Worm (Caenorhabditis elegans) whole organism, L3 larva: ENCODE data around the gene B0222.15.
A peak's percentile ranks its signal among the peaks of the same experiment; 100 is the strongest.

ENCODE experiments used
- R02D3.7 ChIP-seq: fragments of 150-350 bp; optimal IDR thresholded peaks from 2 replicates; lab custom pipeline; 2014; ENCODE audit warnings: missing biosample characterization, missing genetic modification characterization
- ZK546.5 ChIP-seq: sonication (generic microtip); optimal IDR thresholded peaks from 2 replicates; lab custom pipeline; 2017; ENCODE audit warnings: missing biosample characterization, missing genetic modification characterization
- aly-2 ChIP-seq: fragments of 150-350 bp; optimal IDR thresholded peaks from 2 replicates; lab custom pipeline; 2014; ENCODE audit warnings: missing biosample characterization, missing genetic modification characterization
- ama-1 ChIP-seq: fragments of 150-350 bp; optimal IDR thresholded peaks from 2 replicates; lab custom pipeline; 2018
- ceh-16 ChIP-seq: sonication (generic microtip); optimal IDR thresholded peaks from 2 replicates; lab custom pipeline; 2017; ENCODE audit warnings: missing biosample characterization, missing genetic modification characterization
- ceh-28 ChIP-seq: fragments of 150-350 bp; optimal IDR thresholded peaks from 2 replicates; lab custom pipeline; 2014; ENCODE audit warnings: missing biosample characterization, missing genetic modification reagents, missing genetic modification characterization
- ceh-82 ChIP-seq: fragments of 150-350 bp; optimal IDR thresholded peaks from 2 replicates; lab custom pipeline; 2014; ENCODE audit warnings: missing biosample characterization, missing genetic modification characterization
- ceh-9 ChIP-seq: sonication (generic microtip); optimal IDR thresholded peaks from 2 replicates; lab custom pipeline; 2018; ENCODE audit warnings: missing biosample characterization, missing genetic modification characterization
- daf-12 ChIP-seq: fragments of 150-350 bp; optimal IDR thresholded peaks from 2 replicates; lab custom pipeline; 2014; ENCODE audit warnings: missing biosample characterization, missing genetic modification reagents, missing genetic modification characterization
- egl-27 ChIP-seq: sonication (generic microtip); optimal IDR thresholded peaks from 4 replicates; lab custom pipeline; 2017; ENCODE audit warnings: missing biosample characterization, missing genetic modification reagents, missing genetic modification characterization
- egl-5 ChIP-seq: fragments of 150-350 bp; optimal IDR thresholded peaks from 2 replicates; lab custom pipeline; 2017; ENCODE audit warnings: missing biosample characterization, missing genetic modification reagents, missing genetic modification characterization, inconsistent platforms
- elt-1 ChIP-seq: fragments of 150-350 bp; optimal IDR thresholded peaks from 2 replicates; lab custom pipeline; 2014; ENCODE audit warnings: missing biosample characterization, missing genetic modification characterization
- elt-2 ChIP-seq: sonication (generic microtip); optimal IDR thresholded peaks from 2 replicates; lab custom pipeline; 2016; ENCODE audit warnings: missing genetic modification reagents, mild to moderate bottlenecking, missing genetic modification characterization, missing compliant biosample characterization
- elt-3 ChIP-seq, 3 experiments: fragments of 150-350 bp in 1 of 3; sonication (generic microtip) in 2 of 3; optimal IDR thresholded peaks; 2 replicates in 2 of 3; 4 replicates in 1 of 3; lab custom pipeline; 2014 to 2017; ENCODE audit warnings: missing biosample characterization in 3 of 3, missing genetic modification characterization in 3 of 3
- eor-1 ChIP-seq, 2 experiments: fragments of 150-350 bp; optimal IDR thresholded peaks; 2 replicates each; lab custom pipeline; 2014 to 2018; ENCODE audit warnings: missing biosample characterization in 2 of 2, missing genetic modification characterization in 2 of 2
- fkh-10 ChIP-seq: sonication (generic microtip); optimal IDR thresholded peaks from 2 replicates; lab custom pipeline; 2017; ENCODE audit warnings: missing biosample characterization, missing genetic modification reagents, missing genetic modification characterization
- fkh-2 ChIP-seq: fragments of 150-350 bp; optimal IDR thresholded peaks from 2 replicates; lab custom pipeline; 2014; ENCODE audit warnings: missing biosample characterization, missing genetic modification reagents, missing genetic modification characterization
- fos-1 ChIP-seq: fragments of 150-350 bp; optimal IDR thresholded peaks from 2 replicates; lab custom pipeline; 2014; ENCODE audit warnings: missing biosample characterization, missing genetic modification characterization
- hmg-11 ChIP-seq: sonication (generic microtip); optimal IDR thresholded peaks from 2 replicates; lab custom pipeline; 2016; ENCODE audit warnings: missing genetic modification characterization, missing compliant biosample characterization
- jun-1 ChIP-seq: fragments of 150-350 bp; optimal IDR thresholded peaks from 2 replicates; lab custom pipeline; 2014; ENCODE audit warnings: missing biosample characterization, missing genetic modification reagents, missing genetic modification characterization
- lin-15B ChIP-seq: fragments of 150-350 bp; optimal IDR thresholded peaks from 2 replicates; lab custom pipeline; 2014; ENCODE audit warnings: missing biosample characterization, missing genetic modification characterization
- lin-39 ChIP-seq: fragments of 150-350 bp; optimal IDR thresholded peaks from 2 replicates; lab custom pipeline; 2018; ENCODE audit warnings: missing biosample characterization, missing genetic modification reagents, missing genetic modification characterization
- lsy-12 ChIP-seq: sonication (generic microtip); optimal IDR thresholded peaks from 2 replicates; lab custom pipeline; 2016; ENCODE audit warnings: mild to moderate bottlenecking, missing genetic modification characterization, missing compliant biosample characterization
- mdl-1 ChIP-seq: fragments of 150-350 bp; optimal IDR thresholded peaks from 2 replicates; lab custom pipeline; 2014; ENCODE audit warnings: missing biosample characterization, missing genetic modification characterization
- mml-1 ChIP-seq: fragments of 150-350 bp; sonication (generic microtip); optimal IDR thresholded peaks from 3 replicates; lab custom pipeline; 2014; ENCODE audit warnings: missing biosample characterization, missing genetic modification characterization
- nfya-1 ChIP-seq: sonication (generic microtip); optimal IDR thresholded peaks from 2 replicates; lab custom pipeline; 2017; ENCODE audit warnings: missing genetic modification characterization, mild to moderate bottlenecking, missing compliant biosample characterization, antibody characterized with exemption, moderate library complexity; ENCODE audit not compliant: insufficient read depth
- nhr-11 ChIP-seq: fragments of 150-350 bp; optimal IDR thresholded peaks from 2 replicates; lab custom pipeline; 2014; ENCODE audit warnings: missing biosample characterization, missing genetic modification characterization
- nhr-12 ChIP-seq: fragments of 150-350 bp; optimal IDR thresholded peaks from 2 replicates; lab custom pipeline; 2014; ENCODE audit warnings: missing biosample characterization, missing genetic modification characterization
- nhr-23 ChIP-seq: fragments of 150-350 bp; optimal IDR thresholded peaks from 2 replicates; lab custom pipeline; 2014; ENCODE audit warnings: missing biosample characterization, missing genetic modification reagents, missing genetic modification characterization
- nhr-25 ChIP-seq: sonication (generic microtip); optimal IDR thresholded peaks from 2 replicates; lab custom pipeline; 2017; ENCODE audit warnings: missing biosample characterization, missing genetic modification characterization
- nhr-28 ChIP-seq: fragments of 150-350 bp; optimal IDR thresholded peaks from 2 replicates; lab custom pipeline; 2014; ENCODE audit warnings: missing biosample characterization, missing genetic modification characterization
- nhr-67 ChIP-seq: fragments of 150-350 bp; optimal IDR thresholded peaks from 2 replicates; lab custom pipeline; 2014; ENCODE audit warnings: missing biosample characterization, missing genetic modification characterization
- nhr-76 ChIP-seq: fragments of 150-350 bp; sonication (generic microtip); optimal IDR thresholded peaks from 5 replicates; lab custom pipeline; 2014; ENCODE audit warnings: missing biosample characterization, missing genetic modification characterization
- nhr-77 ChIP-seq: fragments of 150-350 bp; optimal IDR thresholded peaks from 2 replicates; lab custom pipeline; 2014; ENCODE audit warnings: missing biosample characterization, missing genetic modification characterization
- pha-4 ChIP-seq: fragments of 150-350 bp; optimal IDR thresholded peaks from 2 replicates; lab custom pipeline; 2014; ENCODE audit warnings: missing biosample characterization, missing genetic modification reagents, missing genetic modification characterization
- pqm-1 ChIP-seq: fragments of 150-350 bp; optimal IDR thresholded peaks from 2 replicates; lab custom pipeline; 2017; ENCODE audit warnings: missing biosample characterization, missing genetic modification characterization, inconsistent platforms
- sea-2 ChIP-seq: fragments of 150-350 bp; sonication (generic microtip); optimal IDR thresholded peaks from 4 replicates; lab custom pipeline; 2014; ENCODE audit warnings: missing biosample characterization, missing genetic modification reagents, missing genetic modification characterization
- snpc-4 ChIP-seq: fragments of 150-350 bp; optimal IDR thresholded peaks from 2 replicates; lab custom pipeline; 2014; ENCODE audit warnings: missing biosample characterization, missing genetic modification characterization
- tbx-2 ChIP-seq: sonication (generic microtip); optimal IDR thresholded peaks from 2 replicates; lab custom pipeline; 2016; ENCODE audit warnings: mild to moderate bottlenecking, missing genetic modification characterization, missing compliant biosample characterization
- unc-39 ChIP-seq: sonication (generic microtip); optimal IDR thresholded peaks from 4 replicates; lab custom pipeline; 2017; ENCODE audit warnings: missing biosample characterization, missing genetic modification characterization
- zag-1 ChIP-seq: fragments of 150-350 bp; optimal IDR thresholded peaks from 2 replicates; lab custom pipeline; 2014; ENCODE audit warnings: missing biosample characterization, missing genetic modification characterization
- ztf-11 ChIP-seq: fragments of 150-350 bp; optimal IDR thresholded peaks from 2 replicates; lab custom pipeline; 2014; ENCODE audit warnings: missing biosample characterization, missing genetic modification characterization
- ztf-4 ChIP-seq: fragments of 150-350 bp; optimal IDR thresholded peaks from 2 replicates; lab custom pipeline; 2014; ENCODE audit warnings: missing biosample characterization, missing genetic modification characterization

Gene B0222.15

ce11 chrV:9186028-9186427 lies 29.4 kb upstream of the B0222.15 start:
- TF ChIP-seq nhr-11 (no peak), mdl-1 (tag; lab: Kevin White, UChicago) (no peak), aly-2 (no peak), elt-2 (tag; lab: Kevin White, UChicago) (no peak), nhr-67 (no peak), egl-27 (tag; lab: Kevin White, UChicago) (no peak), snpc-4 (tag; lab: Kevin White, UChicago) (no peak), R02D3.7 (tag; lab: Kevin White, UChicago) (no peak), nhr-12 (tag; lab: Kevin White, UChicago) (no peak), nhr-77 (tag; lab: Kevin White, UChicago) (no peak), unc-39 (tag; lab: Kevin White, UChicago) (no peak), eor-1 (tag; optimal IDR thresholded peaks at IDR 0.05; lab: Kevin White, UChicago) (no peak), daf-12 (no peak), lsy-12 (tag; lab: Kevin White, UChicago) (no peak), lin-15B (no peak), hmg-11 (tag; lab: Kevin White, UChicago) (no peak)
- TF ChIP-seq, all 47 proteins: peak for 0

- no peak for TF ChIP-seq fos-1 (tag; lab: Kevin White, UChicago)
- no peak for TF ChIP-seq aly-2
- TF ChIP-seq nhr-12 (tag; lab: Kevin White, UChicago): no peak
These were observed 27.3 kb upstream of the B0222.15 start for ce11 chrV:9183718-9184441.

- TF ChIP-seq jun-1 (tag; lab: Kevin White, UChicago) (no peak), fkh-10 (no peak), nhr-12 (tag; lab: Kevin White, UChicago) (no peak)
These were observed 25.2 kb upstream of the B0222.15 start, which contains the start of gene ptr-1 for ce11 chrV:9181669-9182250. Gene ptr-1 (minus strand): TSS chrV:9181719.

ce11 chrV:9175218-9175837 lies 18.7 kb upstream of the B0222.15 start, which contains the start of gene spas-1:
Gene spas-1 (plus strand): TSS chrV:9175789.
- TF ChIP-seq pqm-1 (peak; percentile 73), ZK546.5 (tag; lab: Kevin White, UChicago) (no peak), ama-1 (lab: Kevin White, UChicago) (peak; percentile 41), nhr-67 (no peak), elt-3 (tag; optimal IDR thresholded peaks at IDR 0.05; lab: Kevin White, UChicago) (no peak), snpc-4 (tag; lab: Kevin White, UChicago) (peak; percentile 88), nhr-28 (tag; lab: Kevin White, UChicago) (no peak), ztf-4 (tag; lab: Kevin White, UChicago) (no peak), egl-5 (tag; lab: Kevin White, UChicago) (peak; percentile 67), nhr-12 (tag; lab: Kevin White, UChicago) (no peak), lsy-12 (tag; lab: Kevin White, UChicago) (peak; percentile 73), nhr-77 (tag; lab: Kevin White, UChicago) (no peak), mml-1 (tag; lab: Kevin White, UChicago) (no peak), aly-2 (no peak), fos-1 (tag; lab: Kevin White, UChicago) (no peak), ceh-28 (tag; lab: Kevin White, UChicago) (peak; percentile 82), nhr-23 (tag; lab: Kevin White, UChicago) (peak; percentile 89), ztf-11 (tag; lab: Kevin White, UChicago) (no peak), nhr-25 (tag; lab: Kevin White, UChicago) (peak; percentile 84), nhr-11 (no peak), elt-2 (tag; lab: Kevin White, UChicago) (peak; percentile 71), ceh-9 (tag; lab: Kevin White, UChicago) (no peak), unc-39 (tag; lab: Kevin White, UChicago) (no peak), lin-15B (peak; percentile 88), pha-4 (peak; percentile 95), elt-1 (tag; lab: Kevin White, UChicago) (peak; percentile 37), ceh-82 (tag; lab: Kevin White, UChicago) (peak; percentile 19), fkh-10 (no peak), tbx-2 (tag; lab: Kevin White, UChicago) (peak; percentile 76), nhr-76 (tag; lab: Kevin White, UChicago) (no peak), sea-2 (GFP tag; lab: Kevin White, UChicago) (no peak), zag-1 (tag; lab: Kevin White, UChicago) (no peak), daf-12 (no peak), lin-39 (tag; lab: Kevin White, UChicago) (peak; percentile 7), nfya-1 (tag; lab: Kevin White, UChicago) (peak; percentile 85), jun-1 (tag; lab: Kevin White, UChicago) (peak; percentile 71), egl-27 (tag; lab: Kevin White, UChicago) (peak; percentile 25), fkh-2 (no peak), hmg-11 (tag; lab: Kevin White, UChicago) (peak; percentile 71), ceh-16 (no peak)
